Fruit fly (Drosophila melanogaster) whole organism, embryonic: ENCODE measurements around the gene CG13026.

Source experiments
- Adf1 ChIP-seq: fragments of 200-800 bp; sonication (Bioruptor generic); IDR thresholded peaks from 2 replicates; pipeline ENCODE4 v1.3.6; 2022; ENCODE audit warnings: missing biosample characterization, missing genetic modification characterization
- Atf6 ChIP-seq: fragments of 200-800 bp; sonication (Bioruptor generic); IDR thresholded peaks from 2 replicates; pipeline ENCODE4 v1.3.6; 2022; ENCODE audit warnings: missing biosample characterization, missing genetic modification characterization
- CG10209 ChIP-seq: fragments of 200-800 bp; sonication (Bioruptor generic); optimal IDR thresholded peaks from 3 replicates; lab custom pipeline; 2017; ENCODE audit warnings: missing biosample characterization, mild to moderate bottlenecking, missing genetic modification characterization, missing genetic modification reagents
- CG1024 ChIP-seq: fragments of 200-800 bp; sonication (Bioruptor generic); IDR thresholded peaks from 2 replicates; pipeline ENCODE4 v1.3.6; 2022; ENCODE audit warnings: missing biosample characterization, missing genetic modification characterization
- CG12391 ChIP-seq: fragments of 200-800 bp; sonication (Bioruptor generic); optimal IDR thresholded peaks from 3 replicates; lab custom pipeline; 2018; ENCODE audit warnings: missing biosample characterization, mild to moderate bottlenecking, missing genetic modification characterization, moderate library complexity
- CG13123 ChIP-seq: fragments of 200-800 bp; sonication (Bioruptor generic); optimal IDR thresholded peaks from 2 replicates; lab custom pipeline; 2016; ENCODE audit warnings: missing biosample characterization, missing genetic modification characterization
- CG13296 ChIP-seq: fragments of 200-800 bp; sonication (Bioruptor generic); optimal IDR thresholded peaks from 3 replicates; lab custom pipeline; 2018; ENCODE audit warnings: missing biosample characterization, mild to moderate bottlenecking, missing genetic modification characterization
- CG13424 ChIP-seq: fragments of 200-800 bp; sonication (Bioruptor generic); optimal IDR thresholded peaks from 2 replicates; lab custom pipeline; 2019; ENCODE audit warnings: missing biosample characterization, mild to moderate bottlenecking, missing genetic modification characterization, moderate library complexity
- CG14441 ChIP-seq: fragments of 200-800 bp; sonication (Bioruptor generic); IDR thresholded peaks from 2 replicates; pipeline ENCODE4 v1.3.6; 2022; ENCODE audit warnings: missing biosample characterization, missing genetic modification characterization
- CG15011 ChIP-seq: fragments of 200-800 bp; sonication (Bioruptor generic); optimal IDR thresholded peaks from 3 replicates; lab custom pipeline; 2018; ENCODE audit warnings: missing biosample characterization, mild to moderate bottlenecking, missing genetic modification characterization
- CG2120 ChIP-seq: fragments of 200-800 bp; sonication (Bioruptor generic); optimal IDR thresholded peaks from 3 replicates; lab custom pipeline; 2016; ENCODE audit warnings: missing biosample characterization, missing genetic modification characterization
- CG2202 ChIP-seq: fragments of 200-800 bp; sonication (Bioruptor generic); optimal IDR thresholded peaks from 2 replicates; lab custom pipeline; 2018; ENCODE audit warnings: missing biosample characterization, mild to moderate bottlenecking, missing genetic modification characterization
- CG31224 ChIP-seq: fragments of 200-800 bp; sonication (Bioruptor generic); IDR thresholded peaks from 2 replicates; pipeline ENCODE4 v1.3.6; 2022; ENCODE audit warnings: missing biosample characterization, missing genetic modification characterization
- CG32532 ChIP-seq: fragments of 200-800 bp; sonication (Bioruptor generic); IDR thresholded peaks from 2 replicates; pipeline ENCODE4 v1.3.6; 2022; ENCODE audit warnings: missing biosample characterization, missing genetic modification characterization
- CG33213 ChIP-seq: fragments of 200-800 bp; sonication (Bioruptor generic); optimal IDR thresholded peaks from 3 replicates; lab custom pipeline; 2016; ENCODE audit warnings: missing biosample characterization, missing genetic modification characterization
- CG3995 ChIP-seq: fragments of 200-800 bp; sonication (Bioruptor generic); optimal IDR thresholded peaks from 3 replicates; lab custom pipeline; 2016; ENCODE audit warnings: missing biosample characterization, missing genetic modification characterization
- CG4328 ChIP-seq: fragments of 200-800 bp; sonication (Bioruptor generic); optimal IDR thresholded peaks from 3 replicates; lab custom pipeline; 2017; ENCODE audit warnings: missing biosample characterization, missing genetic modification reagents, missing genetic modification characterization
- CG4424 ChIP-seq: fragments of 200-800 bp; sonication (Bioruptor generic); optimal IDR thresholded peaks from 3 replicates; lab custom pipeline; 2016; ENCODE audit warnings: missing biosample characterization, missing genetic modification characterization
- CG4820 ChIP-seq: fragments of 200-800 bp; sonication (Bioruptor generic); optimal IDR thresholded peaks from 3 replicates; lab custom pipeline; 2016; ENCODE audit warnings: missing biosample characterization, missing genetic modification characterization
- CG5245 ChIP-seq: fragments of 200-800 bp; sonication (Bioruptor generic); optimal IDR thresholded peaks from 3 replicates; lab custom pipeline; 2016; ENCODE audit warnings: missing biosample characterization, missing genetic modification characterization
- CG7271 ChIP-seq: fragments of 200-800 bp; sonication (Bioruptor generic); optimal IDR thresholded peaks from 2 replicates; lab custom pipeline; 2018; ENCODE audit warnings: missing biosample characterization, mild to moderate bottlenecking, missing genetic modification characterization, moderate library complexity
- CG7556 ChIP-seq: fragments of 200-800 bp; sonication (Bioruptor generic); optimal IDR thresholded peaks from 2 replicates; lab custom pipeline; 2017; ENCODE audit warnings: missing biosample characterization, mild to moderate bottlenecking, missing genetic modification characterization
- CG7987 ChIP-seq: fragments of 200-800 bp; sonication (Bioruptor generic); optimal IDR thresholded peaks from 2 replicates; lab custom pipeline; 2018; ENCODE audit warnings: missing biosample characterization, mild to moderate bottlenecking, missing genetic modification characterization, moderate library complexity
- CG8089 ChIP-seq: fragments of 200-800 bp; sonication (Bioruptor generic); optimal IDR thresholded peaks from 3 replicates; lab custom pipeline; 2016; ENCODE audit warnings: missing biosample characterization, missing genetic modification characterization
- CG9215 ChIP-seq: fragments of 200-800 bp; sonication (Bioruptor generic); IDR thresholded peaks from 2 replicates; pipeline ENCODE4 v1.3.6; 2022; ENCODE audit warnings: missing biosample characterization, missing genetic modification characterization
- Camta ChIP-seq: fragments of 200-800 bp; sonication (Bioruptor generic); optimal IDR thresholded peaks from 2 replicates; lab custom pipeline; 2016; ENCODE audit warnings: missing biosample characterization, missing genetic modification characterization
- Dek ChIP-seq: fragments of 200-800 bp; sonication (Bioruptor generic); optimal IDR thresholded peaks from 3 replicates; lab custom pipeline; 2019; ENCODE audit warnings: missing biosample characterization, mild to moderate bottlenecking, missing genetic modification characterization, moderate library complexity
- Dip3 ChIP-seq: fragments of 200-800 bp; sonication (Bioruptor generic); optimal IDR thresholded peaks from 3 replicates; lab custom pipeline; 2016; ENCODE audit warnings: missing biosample characterization, missing genetic modification characterization
- Fer1 ChIP-seq: fragments of 200-800 bp; sonication (Bioruptor generic); optimal IDR thresholded peaks from 2 replicates; lab custom pipeline; 2017; ENCODE audit warnings: missing biosample characterization, mild to moderate bottlenecking, missing genetic modification characterization
- HLH3B ChIP-seq: fragments of 200-800 bp; sonication (Bioruptor generic); IDR thresholded peaks from 2 replicates; pipeline ENCODE4 v1.3.6; 2022; ENCODE audit warnings: missing biosample characterization, missing genetic modification characterization
- HmgZ ChIP-seq: fragments of 200-800 bp; sonication (Bioruptor generic); optimal IDR thresholded peaks from 2 replicates; lab custom pipeline; 2018; ENCODE audit warnings: missing biosample characterization, mild to moderate bottlenecking, missing genetic modification characterization
- Hmr ChIP-seq: fragments of 200-800 bp; sonication (Bioruptor generic); optimal IDR thresholded peaks from 3 replicates; lab custom pipeline; 2017; ENCODE audit warnings: mild to moderate bottlenecking, missing biosample characterization, missing genetic modification reagents, missing genetic modification characterization
- MTF-1 ChIP-seq: fragments of 200-800 bp; sonication (Bioruptor generic); optimal IDR thresholded peaks from 2 replicates; lab custom pipeline; 2018; ENCODE audit warnings: missing biosample characterization, mild to moderate bottlenecking, missing genetic modification characterization, borderline replicate concordance
- Mad ChIP-seq: fragments of 200-800 bp; sonication (Bioruptor generic); optimal IDR thresholded peaks from 2 replicates; lab custom pipeline; 2016; ENCODE audit warnings: missing biosample characterization, missing genetic modification characterization
- NFAT ChIP-seq: fragments of 200-800 bp; sonication (Bioruptor generic); IDR thresholded peaks from 2 replicates; pipeline ENCODE4 v1.3.6; 2022; ENCODE audit warnings: missing biosample characterization, missing genetic modification characterization
- Rfx ChIP-seq: fragments of 200-800 bp; sonication (Bioruptor generic); IDR thresholded peaks from 2 replicates; pipeline ENCODE4 v1.3.6; 2022; ENCODE audit warnings: missing biosample characterization, missing genetic modification characterization
- aop ChIP-seq: fragments of 200-800 bp; sonication (Bioruptor generic); IDR thresholded peaks from 2 replicates; pipeline ENCODE4 v1.3.6; 2022; ENCODE audit warnings: missing biosample characterization, missing genetic modification characterization
- ara ChIP-seq: fragments of 200-800 bp; sonication (Bioruptor generic); IDR thresholded peaks from 2 replicates; pipeline ENCODE4 v1.3.6; 2022; ENCODE audit warnings: missing biosample characterization, missing genetic modification characterization
- ato ChIP-seq: fragments of 200-800 bp; sonication (Bioruptor generic); IDR thresholded peaks from 2 replicates; pipeline ENCODE4 v1.3.6; 2022; ENCODE audit warnings: missing biosample characterization, missing genetic modification characterization; ENCODE audit not compliant: partially characterized antibody
- ci ChIP-seq: fragments of 200-800 bp; sonication (Bioruptor generic); IDR thresholded peaks from 3 replicates; pipeline ENCODE4 v1.3.6; 2022; ENCODE audit warnings: missing biosample characterization, missing genetic modification characterization
- da ChIP-seq: fragments of 200-800 bp; sonication (Bioruptor generic); optimal IDR thresholded peaks from 2 replicates; lab custom pipeline; 2016; ENCODE audit warnings: missing biosample characterization, missing genetic modification characterization
- fd96Cb ChIP-seq: fragments of 200-800 bp; sonication (Bioruptor generic); optimal IDR thresholded peaks from 2 replicates; lab custom pipeline; 2018; ENCODE audit warnings: missing biosample characterization, mild to moderate bottlenecking, missing genetic modification characterization, moderate library complexity
- grau ChIP-seq: fragments of 200-800 bp; optimal IDR thresholded peaks from 3 replicates; lab custom pipeline; 2019; ENCODE audit warnings: missing biosample characterization, mild to moderate bottlenecking, missing genetic modification characterization, moderate library complexity
- nerfin-1 ChIP-seq: fragments of 200-800 bp; sonication (Bioruptor generic); optimal IDR thresholded peaks from 3 replicates; lab custom pipeline; 2019; ENCODE audit warnings: missing biosample characterization, mild to moderate bottlenecking, missing genetic modification characterization, moderate library complexity
- onecut ChIP-seq: fragments of 200-800 bp; sonication (Bioruptor generic); IDR thresholded peaks from 2 replicates; pipeline ENCODE4 v1.3.6; 2022; ENCODE audit warnings: missing biosample characterization, missing genetic modification characterization
- psq ChIP-seq: fragments of 200-800 bp; sonication (Bioruptor generic); optimal IDR thresholded peaks from 2 replicates; lab custom pipeline; 2017; ENCODE audit warnings: missing biosample characterization, missing genetic modification characterization
- row ChIP-seq: fragments of 200-800 bp; sonication (Bioruptor generic); IDR thresholded peaks from 3 replicates; pipeline ENCODE4 v1.3.6; 2022; ENCODE audit warnings: missing biosample characterization, missing genetic modification characterization
- scrt ChIP-seq: fragments of 200-800 bp; sonication (Bioruptor generic); optimal IDR thresholded peaks from 2 replicates; lab custom pipeline; 2018; ENCODE audit warnings: missing biosample characterization, mild to moderate bottlenecking, missing genetic modification characterization, moderate library complexity
- sens ChIP-seq: fragments of 200-800 bp; sonication (Bioruptor generic); peaks from one replicate; lab custom pipeline; 2016; ENCODE audit warnings: missing biosample characterization, missing genetic modification characterization
- unpg ChIP-seq: fragments of 200-800 bp; sonication (Bioruptor generic); optimal IDR thresholded peaks from 3 replicates; lab custom pipeline; 2018; ENCODE audit warnings: missing biosample characterization, mild to moderate bottlenecking, missing genetic modification characterization, moderate library complexity
- zen2 ChIP-seq: fragments of 200-800 bp; sonication (Bioruptor generic); IDR thresholded peaks from 3 replicates; pipeline ENCODE4 v1.3.6; 2022; ENCODE audit warnings: missing biosample characterization, missing genetic modification characterization; ENCODE audit not compliant: partially characterized antibody

CG13026 gene

DNA sequence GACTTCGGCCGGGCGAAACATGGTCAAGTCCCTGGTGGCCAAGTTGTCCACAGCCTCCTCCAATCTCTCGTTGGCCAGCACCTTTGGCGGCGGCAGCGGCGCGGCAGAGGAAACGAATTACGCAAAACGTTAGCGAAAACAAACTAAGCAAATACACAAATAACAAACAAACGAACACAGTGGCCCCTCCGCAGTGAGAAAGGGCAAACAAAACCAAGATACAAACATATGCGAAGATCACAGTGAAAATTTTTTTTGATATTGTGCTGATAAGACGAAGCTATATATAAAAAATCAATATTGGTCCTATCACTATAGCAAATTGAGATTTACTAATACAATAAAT, 11.8 kb downstream of the CG13026 start (continued):
- TF ChIP-seq CG4424 (no peak), CG2120 (GFP tag; lab: Kevin White, UChicago) (peak; percentile 53), CG7271 (tag; lab: Kevin White, UChicago) (no peak), CG9215 (no peak), CG13296 (GFP tag; lab: Kevin White, UChicago) (no peak), CG4328 (GFP tag; lab: Kevin White, UChicago) (no peak), ara (GFP tag; lab: Robert Waterston, UW) (0 out of 2 replicates have a peak, but pooled peaks have one; percentile 21), ci (peak; percentile 48; the same call in 1 of the 3 replicates), grau (tag; lab: Kevin White, UChicago) (peak; percentile 75), CG15011 (GFP tag; lab: Kevin White, UChicago) (peak; percentile 34), CG5245 (no peak), CG14441 (GFP tag; lab: Robert Waterston, UW) (0 out of 2 replicates have a peak, but pooled peaks have one; percentile 31), aop (GFP tag; lab: Robert Waterston, UW) (no peak), unpg (GFP tag; lab: Kevin White, UChicago) (no peak), MTF-1 (GFP tag; lab: Kevin White, UChicago) (peak; percentile 15), psq (no peak), Atf6 (GFP tag; lab: Robert Waterston, UW) (peak; percentile 53; the same call in 1 of the 2 replicates), sens (GFP tag; lab: Kevin White, UChicago) (peak; percentile 59), Rfx (GFP tag; lab: Robert Waterston, UW) (peak; percentile 53), ato (GFP tag; lab: Robert Waterston, UW) (no peak), CG3995 (GFP tag; lab: Kevin White, UChicago) (no peak), scrt (GFP tag; lab: Kevin White, UChicago) (no peak), NFAT (GFP tag; lab: Robert Waterston, UW) (no peak), nerfin-1 (tag; lab: Kevin White, UChicago) (no peak), CG13424 (tag; lab: Kevin White, UChicago) (peak; percentile 7), CG10209 (GFP tag; lab: Kevin White, UChicago) (peak; percentile 30), row (GFP tag; lab: Robert Waterston, UW) (0 out of 3 replicates have a peak, but pooled peaks have one; percentile 13), CG2202 (tag; lab: Kevin White, UChicago) (no peak), Dip3 (GFP tag; lab: Kevin White, UChicago) (no peak), Camta (GFP tag; lab: Kevin White, UChicago) (peak; percentile 13), CG32532 (0 out of 2 replicates have a peak, but pooled peaks have one; percentile 16), CG12391 (tag; lab: Kevin White, UChicago) (peak; percentile 8), CG7987 (GFP tag; lab: Kevin White, UChicago) (peak; percentile 31), Mad (GFP tag; lab: Kevin White, UChicago) (no peak), CG8089 (GFP tag; lab: Kevin White, UChicago) (peak; percentile 24), Adf1 (GFP tag; lab: Robert Waterston, UW) (peak; percentile 46; the same call in 1 of the 2 replicates), HLH3B (0 out of 2 replicates have a peak, but pooled peaks have one; percentile 8), zen2 (GFP tag; lab: Robert Waterston, UW) (no peak)
- TF ChIP-seq, all 482 proteins: peak for 44

DNA sequence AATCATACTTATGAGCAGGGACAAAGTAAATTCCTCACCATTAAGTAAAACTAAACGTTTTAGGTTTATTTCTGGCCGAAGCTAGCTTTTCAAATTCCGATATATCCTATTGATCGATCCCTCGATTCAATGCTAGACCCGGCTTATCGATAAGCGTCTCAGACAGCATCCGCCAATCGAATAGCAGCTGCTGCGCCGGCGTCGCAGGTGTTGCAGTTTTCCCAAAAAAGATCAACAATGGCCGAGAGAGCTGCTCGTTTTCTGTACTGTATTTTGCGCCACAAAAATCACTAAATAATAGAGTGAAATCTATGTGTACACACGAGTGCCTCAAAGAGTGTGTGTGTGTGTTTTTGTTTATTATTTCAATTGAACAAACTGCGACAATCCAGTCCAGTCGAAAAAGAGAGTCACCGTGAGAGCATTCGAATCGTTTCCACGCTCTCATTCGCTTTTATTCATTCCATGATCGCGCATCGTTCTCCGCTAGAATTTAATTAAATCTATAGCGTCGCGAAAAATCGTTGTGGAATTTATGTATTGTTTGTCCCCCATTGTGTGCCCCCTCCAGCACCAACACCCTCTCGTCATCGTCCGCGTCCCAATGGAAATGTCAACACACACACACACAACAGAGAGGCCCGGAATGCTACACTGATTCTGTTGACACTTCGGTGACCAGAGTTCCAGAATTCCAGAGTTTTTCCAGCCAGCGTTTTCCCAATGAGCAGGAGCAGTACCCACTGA, 12.3 kb downstream of the CG13026 start:
- no peak for TF ChIP-seq fd96Cb (tag; lab: Kevin White, UChicago)
- no peak for TF ChIP-seq CG33213
- TF ChIP-seq CG13123 (GFP tag; lab: Kevin White, UChicago): no peak
- TF ChIP-seq CG7556: no peak
- no peak for TF ChIP-seq CG4820
- no peak for TF ChIP-seq Fer1 (GFP tag; lab: Kevin White, UChicago)
- no peak for TF ChIP-seq HmgZ (tag; lab: Kevin White, UChicago)
- no peak for TF ChIP-seq Hmr
- no peak for TF ChIP-seq da (GFP tag; lab: Kevin White, UChicago)
- no peak for TF ChIP-seq onecut (GFP tag; lab: Robert Waterston, UW)
- TF ChIP-seq Dek (tag; lab: Kevin White, UChicago): no peak
- TF ChIP-seq CG31224: no peak
- no peak for TF ChIP-seq CG1024 (GFP tag; lab: Robert Waterston, UW)
